Fruit fly (Drosophila melanogaster): Measurements from ENCODE around the gene CG5500.

Gene CG5500

dm6 chr3R:26888086-26888724 is 11.8 kb downstream of the CG5500 start (continued):
- peak; percentile 25; the same call in 1 of the 3 replicates for TF ChIP-seq CG8119 (GFP tag; IDR thresholded peaks at IDR 0.05)
- peak; percentile 52 for TF ChIP-seq Smox (GFP tag; optimal IDR thresholded peaks at IDR 0.05)
- TF ChIP-seq lz (GFP tag; optimal IDR thresholded peaks at IDR 0.05): peak; percentile 41
- peak; percentile 13 for TF ChIP-seq fkh (GFP tag; optimal IDR thresholded peaks at IDR 0.05)
- peak; percentile 50 for TF ChIP-seq vri (GFP tag; optimal IDR thresholded peaks at IDR 0.05)
- TF ChIP-seq Ets96B (tag; optimal IDR thresholded peaks at IDR 0.05): no peak
- no peak for TF ChIP-seq CG11902 (GFP tag; optimal IDR thresholded peaks at IDR 0.05)
- no peak for TF ChIP-seq dac (GFP tag; optimal IDR thresholded peaks at IDR 0.05)
- TF ChIP-seq pdm3 (GFP tag; optimal IDR thresholded peaks at IDR 0.05): peak; percentile 13
- no peak for TF ChIP-seq eg (GFP tag; IDR thresholded peaks at IDR 0.05)
- no peak for TF ChIP-seq fd59A (GFP tag; optimal IDR thresholded peaks at IDR 0.05)
- TF ChIP-seq Sox14 (GFP tag; optimal IDR thresholded peaks at IDR 0.05): peak; percentile 12
- peak; percentile 45 for TF ChIP-seq CG32006 (GFP tag; optimal IDR thresholded peaks at IDR 0.05)
- no peak for TF ChIP-seq CG8632 (GFP tag; optimal IDR thresholded peaks at IDR 0.05)
- no peak for TF ChIP-seq CG10669 (GFP tag; optimal IDR thresholded peaks at IDR 0.05)
- TF ChIP-seq Hr4 (GFP tag; optimal IDR thresholded peaks at IDR 0.05): peak; percentile 50
- peak; percentile 41; the same call in 1 of the 2 replicates for TF ChIP-seq CG15336 (GFP tag; IDR thresholded peaks at IDR 0.05)
- no peak for TF ChIP-seq achi (GFP tag; optimal IDR thresholded peaks at IDR 0.05)
- TF ChIP-seq CG6792 (GFP tag; optimal IDR thresholded peaks at IDR 0.05): peak; percentile 28
- TF ChIP-seq CG1621 (tag; optimal IDR thresholded peaks at IDR 0.05): no peak
- peak; percentile 30 for TF ChIP-seq Sox102F (GFP tag; optimal IDR thresholded peaks at IDR 0.05)
- TF ChIP-seq Lpt (GFP tag; optimal IDR thresholded peaks at IDR 0.05): no peak
- TF ChIP-seq Blimp-1 (GFP tag; optimal IDR thresholded peaks at IDR 0.05): no peak
- TF ChIP-seq CG11294 (GFP tag; IDR thresholded peaks at IDR 0.05): no peak
- TF ChIP-seq CG31627 (GFP tag; optimal IDR thresholded peaks at IDR 0.05): peak; percentile 57

dm6 chr3R:26890088-26890487 is 13.7 kb downstream of the CG5500 start:
- TF ChIP-seq dac (GFP tag; optimal IDR thresholded peaks at IDR 0.05): no peak
- TF ChIP-seq vri (GFP tag; optimal IDR thresholded peaks at IDR 0.05): no peak
- peak; percentile 38; the same call in 1 of the 2 replicates for TF ChIP-seq CG11294 (GFP tag; IDR thresholded peaks at IDR 0.05)
- TF ChIP-seq acj6 (GFP tag; optimal IDR thresholded peaks at IDR 0.05): peak; percentile 15
- peak; percentile 34 for TF ChIP-seq CG3919 (GFP tag; optimal IDR thresholded peaks at IDR 0.05)
- TF ChIP-seq CG6276 (GFP tag; optimal IDR thresholded peaks at IDR 0.05): peak; percentile 35
- TF ChIP-seq Lpt (GFP tag; optimal IDR thresholded peaks at IDR 0.05): no peak
- peak; percentile 14 for TF ChIP-seq CG10631 (GFP tag; optimal IDR thresholded peaks at IDR 0.05)
- no peak for TF ChIP-seq dsx (GFP tag; optimal IDR thresholded peaks at IDR 0.05; ENCODE audit: poor library complexity, severe bottlenecking)
- TF ChIP-seq cyc (GFP tag; optimal IDR thresholded peaks at IDR 0.05): peak; percentile 1
- TF ChIP-seq CG16779 (tag; optimal IDR thresholded peaks at IDR 0.05): no peak
- peak; percentile 61 for TF ChIP-seq CG8119 (GFP tag; IDR thresholded peaks at IDR 0.05)
- no peak for TF ChIP-seq CG7368 (GFP tag; optimal IDR thresholded peaks at IDR 0.05)
- peak; percentile 6 for TF ChIP-seq spab (GFP tag; optimal IDR thresholded peaks at IDR 0.05)
- TF ChIP-seq CG8319 (GFP tag; optimal IDR thresholded peaks at IDR 0.05): no peak
- no peak for TF ChIP-seq Blimp-1 (GFP tag; optimal IDR thresholded peaks at IDR 0.05)
- 0 out of 3 replicates have a peak, but pooled peaks have one; percentile 46 for TF ChIP-seq CG6163 (GFP tag; IDR thresholded peaks at IDR 0.05)
- TF ChIP-seq esn (GFP tag; optimal IDR thresholded peaks at IDR 0.05): peak; percentile 30
- TF ChIP-seq CG32006 (GFP tag; optimal IDR thresholded peaks at IDR 0.05): peak; percentile 58
- no peak for TF ChIP-seq Ets21C (GFP tag; optimal IDR thresholded peaks at IDR 0.05)
- TF ChIP-seq CG6792 (GFP tag; optimal IDR thresholded peaks at IDR 0.05): no peak
- peak; percentile 53 for TF ChIP-seq CG15336 (GFP tag; IDR thresholded peaks at IDR 0.05)
- TF ChIP-seq CG11902 (GFP tag; optimal IDR thresholded peaks at IDR 0.05): no peak
- TF ChIP-seq CG31627 (GFP tag; optimal IDR thresholded peaks at IDR 0.05): no peak
- TF ChIP-seq ss (GFP tag; optimal IDR thresholded peaks at IDR 0.05): no peak
- TF ChIP-seq Hr39 (GFP tag; optimal IDR thresholded peaks at IDR 0.05): no peak
- TF ChIP-seq pdm3 (GFP tag; optimal IDR thresholded peaks at IDR 0.05): peak; percentile 27
- TF ChIP-seq Gug (GFP tag; IDR thresholded peaks at IDR 0.05): peak; percentile 31; the same call in 1 of the 2 replicates
- peak; percentile 6 for TF ChIP-seq Sox14 (GFP tag; optimal IDR thresholded peaks at IDR 0.05)
- TF ChIP-seq fd85E (GFP tag; optimal IDR thresholded peaks at IDR 0.05): no peak
- peak; percentile 40 for TF ChIP-seq achi (GFP tag; optimal IDR thresholded peaks at IDR 0.05)
- TF ChIP-seq eg (GFP tag; IDR thresholded peaks at IDR 0.05): peak; percentile 69; the same call in 1 of the 3 replicates
- TF ChIP-seq Hr4 (GFP tag; optimal IDR thresholded peaks at IDR 0.05): peak; percentile 49
- peak; percentile 35 for TF ChIP-seq OdsH (GFP tag; optimal IDR thresholded peaks at IDR 0.05)
- peak; percentile 67 for TF ChIP-seq Eip78C (GFP tag)
- peak; percentile 22 for TF ChIP-seq Met (GFP tag; optimal IDR thresholded peaks at IDR 0.05)
- TF ChIP-seq net (GFP tag; optimal IDR thresholded peaks at IDR 0.05): peak; percentile 38
- TF ChIP-seq Ets96B (tag; optimal IDR thresholded peaks at IDR 0.05): no peak
- TF ChIP-seq topi (GFP tag; optimal IDR thresholded peaks at IDR 0.05): peak; percentile 9
